Worm (Caenorhabditis elegans) whole organism, L1 larva: ENCODE results near the gene enpp-1.

Experiments used
- dpl-1 ChIP-seq, 3 experiments: fragments of 150-350 bp in 2 of 3; sonication (generic microtip) in 1 of 3; optimal IDR thresholded peaks; 2 replicates each; lab custom pipeline; 2014 to 2017; ENCODE audit warnings: missing biosample characterization in 3 of 3, missing genetic modification characterization in 3 of 3, missing genetic modification reagents in 3 of 3
- elt-3 ChIP-seq, 6 experiments: fragments of 150-350 bp in 1 of 6; sonication (generic microtip); optimal IDR thresholded peaks; 2 replicates each; lab custom pipeline; 2017 to 2018; ENCODE audit warnings: missing biosample characterization in 6 of 6, missing genetic modification characterization in 6 of 6, inconsistent platforms in 1 of 6
- hpl-2 ChIP-seq: fragments of 150-350 bp; optimal IDR thresholded peaks from 2 replicates; lab custom pipeline; 2014; ENCODE audit warnings: missing biosample characterization, missing genetic modification reagents, missing genetic modification characterization
- jun-1 ChIP-seq: fragments of 150-350 bp; optimal IDR thresholded peaks from 2 replicates; lab custom pipeline; 2014; ENCODE audit warnings: missing biosample characterization, missing genetic modification reagents, missing genetic modification characterization
- lin-13 ChIP-seq: fragments of 150-350 bp; optimal IDR thresholded peaks from 2 replicates; lab custom pipeline; 2014; ENCODE audit warnings: missing biosample characterization, missing genetic modification reagents, missing genetic modification characterization
- lin-15B ChIP-seq: fragments of 150-350 bp; sonication (generic microtip); optimal IDR thresholded peaks from 3 replicates; lab custom pipeline; 2014; ENCODE audit warnings: missing biosample characterization, missing genetic modification characterization
- lir-3 ChIP-seq: sonication (generic microtip); optimal IDR thresholded peaks from 2 replicates; lab custom pipeline; 2016; ENCODE audit warnings: mild to moderate bottlenecking, missing genetic modification characterization, moderate library complexity, missing compliant biosample characterization; ENCODE audit not compliant: poor library complexity
- mdl-1 ChIP-seq, 2 experiments: fragments of 150-350 bp; optimal IDR thresholded peaks; 2 replicates each; lab custom pipeline; 2014 to 2017; ENCODE audit warnings: missing biosample characterization in 2 of 2, missing genetic modification characterization in 2 of 2, inconsistent platforms in 1 of 2
- nhr-77 ChIP-seq: fragments of 150-350 bp; optimal IDR thresholded peaks from 2 replicates; lab custom pipeline; 2014; ENCODE audit warnings: missing biosample characterization, missing genetic modification characterization
- snpc-4 ChIP-seq: fragments of 150-350 bp; optimal IDR thresholded peaks from 2 replicates; lab custom pipeline; 2014; ENCODE audit warnings: missing biosample characterization, missing genetic modification characterization
- sptf-1 ChIP-seq: fragments of 150-350 bp; optimal IDR thresholded peaks from 2 replicates; lab custom pipeline; 2014; ENCODE audit warnings: missing biosample characterization, missing genetic modification characterization
- unc-130 ChIP-seq: fragments of 150-350 bp; optimal IDR thresholded peaks from 2 replicates; lab custom pipeline; 2017; ENCODE audit warnings: missing biosample characterization, missing genetic modification characterization, inconsistent platforms
- xbp-1 ChIP-seq: sonication (generic microtip); optimal IDR thresholded peaks from 2 replicates; lab custom pipeline; 2016; ENCODE audit warnings: missing genetic modification characterization, missing compliant biosample characterization
- ztf-4 ChIP-seq: fragments of 150-350 bp; optimal IDR thresholded peaks from 2 replicates; lab custom pipeline; 2014; ENCODE audit warnings: missing biosample characterization, missing genetic modification characterization

DNA sequence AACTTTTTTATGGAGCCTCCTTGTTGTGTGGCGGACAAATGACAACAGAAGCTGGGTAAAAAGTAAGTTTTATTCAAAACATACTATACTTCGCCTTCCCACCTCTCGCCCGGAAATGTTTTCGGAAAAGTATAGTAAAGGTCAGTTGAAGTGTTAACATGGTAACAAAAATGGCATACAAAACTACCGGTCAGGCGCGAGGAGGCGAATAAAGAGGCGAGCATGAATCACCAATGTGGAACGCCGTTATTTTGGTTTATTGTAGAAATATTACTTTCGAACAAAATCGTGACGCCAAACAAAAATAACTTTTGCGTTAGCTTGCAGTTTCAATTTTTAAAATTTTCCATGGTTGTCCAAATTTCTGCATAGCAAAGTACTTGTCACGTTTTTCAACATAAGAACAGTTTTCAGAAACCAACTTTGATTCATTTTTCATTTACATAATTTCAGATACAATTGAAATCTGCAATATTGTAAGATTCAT, 13.6 kb upstream of the enpp-1 start, which contains the start of gene C13C4.8:
- TF ChIP-seq snpc-4 (no peak), xbp-1 (no peak), elt-3 (tag; optimal IDR thresholded peaks at IDR 0.05; lab: Kevin White, UChicago) (no peak), mdl-1 (tag; optimal IDR thresholded peaks at IDR 0.05; lab: Kevin White, UChicago) (no peak), sptf-1 (tag; lab: Kevin White, UChicago) (no peak), jun-1 (tag; lab: Kevin White, UChicago) (no peak), lin-15B (tag; lab: Kevin White, UChicago) (no peak), ztf-4 (tag; lab: Kevin White, UChicago) (no peak), unc-130 (tag; lab: Kevin White, UChicago) (no peak), nhr-77 (tag; lab: Kevin White, UChicago) (no peak), dpl-1 (GFP tag; optimal IDR thresholded peaks at IDR 0.05; lab: Kevin White, UChicago) (no peak), lin-13 (GFP tag; lab: Kevin White, UChicago) (no peak), lir-3 (no peak), hpl-2 (GFP tag; lab: Kevin White, UChicago) (no peak)
